Fruit fly (Drosophila melanogaster) whole organism, wandering third instar larva: ENCODE measurements around the gene RpS15Aa.
A peak's percentile ranks its signal among the peaks of the same experiment; 100 is the strongest.

Experiments
- Abd-B ChIP-seq: fragments of >200 bp; optimal IDR thresholded peaks from 2 replicates; lab custom pipeline; 2017; ENCODE audit warnings: missing biosample characterization, missing genetic modification characterization
- CG32264 ChIP-seq: fragments of 200-800 bp; sonication (Bioruptor generic); optimal IDR thresholded peaks from 2 replicates; lab custom pipeline; 2016; ENCODE audit warnings: missing biosample characterization, missing genetic modification characterization
- CG9705 ChIP-seq: fragments of 200-800 bp; sonication (Bioruptor generic); optimal IDR thresholded peaks from 2 replicates; lab custom pipeline; 2018; ENCODE audit warnings: missing biosample characterization, mild to moderate bottlenecking, missing genetic modification characterization
- CrebA ChIP-seq: fragments of 200-800 bp; sonication (Bioruptor generic); optimal IDR thresholded peaks from 2 replicates; lab custom pipeline; 2016; ENCODE audit warnings: missing biosample characterization, mild to moderate bottlenecking, missing genetic modification characterization, borderline replicate concordance
- Dfd ChIP-seq: fragments of >200 bp; optimal IDR thresholded peaks from 2 replicates; lab custom pipeline; 2017; ENCODE audit warnings: missing biosample characterization, missing genetic modification characterization
- Dif ChIP-seq: fragments of 200-275, 200-300 bp; sonication (Bioruptor generic); optimal IDR thresholded peaks from 2 replicates; lab custom pipeline; 2018; ENCODE audit warnings: missing biosample characterization, missing genetic modification characterization; ENCODE audit not compliant: partially characterized antibody
- GATAd ChIP-seq: sonication (Bioruptor generic); optimal IDR thresholded peaks from 2 replicates; lab custom pipeline; 2016; ENCODE audit warnings: missing biosample characterization, missing genetic modification characterization
- HLH106 ChIP-seq: fragments of 200-800 bp; optimal IDR thresholded peaks from 3 replicates; lab custom pipeline; 2019; ENCODE audit warnings: missing biosample characterization, mild to moderate bottlenecking, missing genetic modification characterization, moderate library complexity
- Hnf4 ChIP-seq: fragments of 200-800 bp; sonication (Bioruptor generic); optimal IDR thresholded peaks from 2 replicates; lab custom pipeline; 2016; ENCODE audit warnings: missing biosample characterization, mild to moderate bottlenecking, missing genetic modification characterization
- Hr78 ChIP-seq: fragments of >200 bp; optimal IDR thresholded peaks from 2 replicates; lab custom pipeline; 2017; ENCODE audit warnings: missing biosample characterization, missing genetic modification characterization
- Hr83 ChIP-seq: fragments of 200-300 bp; sonication (Bioruptor generic); optimal IDR thresholded peaks from 2 replicates; lab custom pipeline; 2016; ENCODE audit warnings: missing biosample characterization, mild to moderate bottlenecking, missing genetic modification characterization, moderate library complexity; ENCODE audit not compliant: poor library complexity, severe bottlenecking
- Jra ChIP-seq: sonication (Bioruptor generic); optimal IDR thresholded peaks from 2 replicates; lab custom pipeline; 2016; ENCODE audit warnings: missing biosample characterization, missing genetic modification characterization
- Mio ChIP-seq: sonication (Bioruptor generic); optimal IDR thresholded peaks from 2 replicates; lab custom pipeline; 2016; ENCODE audit warnings: missing biosample characterization, missing genetic modification characterization
- Myc ChIP-seq: fragments of >200 bp; optimal IDR thresholded peaks from 2 replicates; lab custom pipeline; 2017
- N ChIP-seq: fragments of >200 bp; optimal IDR thresholded peaks from 2 replicates; lab custom pipeline; 2018; ENCODE audit warnings: missing biosample characterization, missing external identifiers, missing genetic modification characterization
- OdsH ChIP-seq: fragments of 200-800 bp; sonication (Bioruptor generic); optimal IDR thresholded peaks from 2 replicates; lab custom pipeline; 2016; ENCODE audit warnings: missing biosample characterization, mild to moderate bottlenecking, missing genetic modification characterization
- Rel ChIP-seq, 2 experiments: fragments of 200-800 bp; sonication (Bioruptor generic) in 1 of 2; optimal IDR thresholded peaks; 2 replicates in 1 of 2; 3 replicates in 1 of 2; lab custom pipeline; 2016 to 2019; ENCODE audit warnings: mild to moderate bottlenecking in 2 of 2, missing biosample characterization in 2 of 2, missing genetic modification characterization in 2 of 2, moderate library complexity in 1 of 2
- Sp1 ChIP-seq: fragments of 200-800 bp; sonication (Bioruptor generic); optimal IDR thresholded peaks from 3 replicates; lab custom pipeline; 2019; ENCODE audit warnings: missing biosample characterization, mild to moderate bottlenecking, missing genetic modification characterization, moderate library complexity
- Vsx2 ChIP-seq: fragments of 200-300, 225-300 bp; sonication (Bioruptor generic); optimal IDR thresholded peaks from 2 replicates; lab custom pipeline; 2018; ENCODE audit warnings: missing biosample characterization, missing genetic modification characterization; ENCODE audit not compliant: partially characterized antibody
- br ChIP-seq: fragments of 200-800 bp; sonication (Bioruptor generic); optimal IDR thresholded peaks from 2 replicates; lab custom pipeline; 2016; ENCODE audit warnings: missing biosample characterization, missing genetic modification characterization
- brk ChIP-seq: fragments of 200-800 bp; sonication (Bioruptor generic); optimal IDR thresholded peaks from 2 replicates; lab custom pipeline; 2016; ENCODE audit warnings: missing biosample characterization, mild to moderate bottlenecking, missing genetic modification characterization
- dl ChIP-seq, 2 experiments: fragments of 175-275, 200-275 bp in 1 of 2; fragments of 200-275 bp in 1 of 2; sonication (Bioruptor generic); optimal IDR thresholded peaks; lab custom pipeline; 2018; ENCODE audit warnings: mild to moderate bottlenecking in 2 of 2, missing biosample characterization in 2 of 2, missing genetic modification characterization in 2 of 2, moderate library complexity in 2 of 2; ENCODE audit not compliant: partially characterized antibody in 2 of 2, insufficient read depth in 1 of 2
- dmrt93B ChIP-seq: fragments of 200-800 bp; sonication (Bioruptor generic); optimal IDR thresholded peaks from 2 replicates; lab custom pipeline; 2018; ENCODE audit warnings: missing biosample characterization, mild to moderate bottlenecking, missing genetic modification characterization
- dsf ChIP-seq: sonication (Bioruptor generic); optimal IDR thresholded peaks from 2 replicates; lab custom pipeline; 2016; ENCODE audit warnings: missing biosample characterization, missing genetic modification characterization, borderline replicate concordance
- ey ChIP-seq: fragments of 200-800 bp; sonication (Bioruptor generic); optimal IDR thresholded peaks from 2 replicates; lab custom pipeline; 2016; ENCODE audit warnings: missing biosample characterization, missing genetic modification characterization
- foxo ChIP-seq, 2 experiments: fragments of 200-800 bp; sonication (Bioruptor generic); optimal IDR thresholded peaks; 2 replicates in 1 of 2; 3 replicates in 1 of 2; lab custom pipeline; 2016 to 2017; ENCODE audit warnings: missing biosample characterization in 2 of 2, missing genetic modification characterization in 2 of 2
- fru ChIP-seq: fragments of 200-800 bp; sonication (Bioruptor generic); optimal IDR thresholded peaks from 3 replicates; lab custom pipeline; 2016; ENCODE audit warnings: missing biosample characterization, mild to moderate bottlenecking, missing genetic modification characterization
- h ChIP-seq: fragments of 200-800 bp; sonication (Bioruptor generic); optimal IDR thresholded peaks from 3 replicates; lab custom pipeline; 2016; ENCODE audit warnings: missing biosample characterization, mild to moderate bottlenecking, missing genetic modification characterization
- jim ChIP-seq: fragments of 175-275, 200-325 bp; sonication (Bioruptor generic); optimal IDR thresholded peaks from 2 replicates; lab custom pipeline; 2016; ENCODE audit warnings: missing biosample characterization, mild to moderate bottlenecking, missing genetic modification characterization
- lola ChIP-seq: fragments of >200 bp; optimal IDR thresholded peaks from 2 replicates; lab custom pipeline; 2017; ENCODE audit warnings: missing biosample characterization, missing genetic modification characterization
- pan ChIP-seq: fragments of >200 bp; optimal IDR thresholded peaks from 2 replicates; lab custom pipeline; 2017
- psq ChIP-seq: fragments of 200-800 bp; sonication (Bioruptor generic); optimal IDR thresholded peaks from 3 replicates; lab custom pipeline; 2017; ENCODE audit warnings: missing biosample characterization, mild to moderate bottlenecking, missing genetic modification characterization, moderate library complexity
- rgr ChIP-seq: fragments of 200-800 bp; sonication (Bioruptor generic); optimal IDR thresholded peaks from 3 replicates; lab custom pipeline; 2016; ENCODE audit warnings: missing biosample characterization, mild to moderate bottlenecking, missing genetic modification characterization
- sage ChIP-seq: fragments of 200-800 bp; sonication (Bioruptor generic); optimal IDR thresholded peaks from 2 replicates; lab custom pipeline; 2016; ENCODE audit warnings: missing biosample characterization, mild to moderate bottlenecking, missing genetic modification characterization
- sv ChIP-seq: fragments of 200-800 bp; sonication (Bioruptor generic); optimal IDR thresholded peaks from 3 replicates; lab custom pipeline; 2016; ENCODE audit warnings: missing biosample characterization, missing genetic modification characterization
- tai ChIP-seq: sonication (Bioruptor generic); optimal IDR thresholded peaks from 2 replicates; lab custom pipeline; 2016; ENCODE audit warnings: missing biosample characterization, missing genetic modification characterization
- usp ChIP-seq: fragments of >200 bp; optimal IDR thresholded peaks from 2 replicates; lab custom pipeline; 2017; ENCODE audit warnings: missing biosample characterization, missing genetic modification characterization
- woc ChIP-seq: sonication (Bioruptor generic); optimal IDR thresholded peaks from 2 replicates; lab custom pipeline; 2016; ENCODE audit warnings: missing biosample characterization, mild to moderate bottlenecking, missing genetic modification characterization

RpS15Aa gene

dm6 chrX:13332702-13333243 lies 4.7 kb downstream of the RpS15Aa start:
- TF ChIP-seq pan (lab: Kevin White, UChicago) (no peak), OdsH (GFP tag; lab: Kevin White, UChicago) (peak; percentile 34), fru (GFP tag; lab: Kevin White, UChicago) (peak; percentile 63), rgr (GFP tag; lab: Kevin White, UChicago) (peak; percentile 5), sage (GFP tag; lab: Kevin White, UChicago) (no peak), GATAd (GFP tag; lab: Kevin White, UChicago) (no peak), Dfd (GFP tag; lab: Kevin White, UChicago) (no peak), CG9705 (GFP tag; lab: Kevin White, UChicago) (no peak), psq (no peak), usp (GFP tag; lab: Kevin White, UChicago) (no peak), Myc (lab: Kevin White, UChicago) (no peak), br (GFP tag; lab: Kevin White, UChicago) (peak; percentile 37), tai (no peak), dsf (GFP tag; lab: Kevin White, UChicago) (no peak), dl (GFP tag; optimal IDR thresholded peaks at IDR 0.05; lab: Kevin White, UChicago; ENCODE audit: insufficient read depth in 1 of 2, partially characterized antibody in 2 of 2) (no peak), jim (no peak), brk (no peak), sv (GFP tag; lab: Kevin White, UChicago) (no peak), woc (peak; percentile 74), ey (GFP tag; lab: Kevin White, UChicago) (peak; percentile 27), Hnf4 (no peak), CrebA (no peak), N (no peak), lola (GFP tag; lab: Kevin White, UChicago) (no peak), Hr78 (GFP tag; lab: Kevin White, UChicago) (no peak), Sp1 (GFP tag; lab: Kevin White, UChicago) (peak; percentile 25), HLH106 (tag; lab: Kevin White, UChicago) (peak; percentile 41), Vsx2 (GFP tag; lab: Kevin White, UChicago) (no peak), h (GFP tag; lab: Kevin White, UChicago) (peak; percentile 41), dmrt93B (GFP tag; lab: Kevin White, UChicago) (no peak), Jra (no peak), Abd-B (GFP tag; lab: Kevin White, UChicago) (no peak), CG32264 (GFP tag; lab: Kevin White, UChicago) (no peak), Rel (GFP tag; optimal IDR thresholded peaks at IDR 0.05; lab: Kevin White, UChicago) (no peak), Rel (tag; optimal IDR thresholded peaks at IDR 0.05; lab: Kevin White, UChicago) (no peak), foxo (GFP tag; optimal IDR thresholded peaks at IDR 0.05; lab: Kevin White, UChicago) (peak in 1 of 2 experiments; percentile 46), Hr83 (GFP tag; lab: Kevin White, UChicago) (no peak), Dif (GFP tag; lab: Kevin White, UChicago) (no peak), Mio (GFP tag; lab: Kevin White, UChicago) (no peak)

DNA sequence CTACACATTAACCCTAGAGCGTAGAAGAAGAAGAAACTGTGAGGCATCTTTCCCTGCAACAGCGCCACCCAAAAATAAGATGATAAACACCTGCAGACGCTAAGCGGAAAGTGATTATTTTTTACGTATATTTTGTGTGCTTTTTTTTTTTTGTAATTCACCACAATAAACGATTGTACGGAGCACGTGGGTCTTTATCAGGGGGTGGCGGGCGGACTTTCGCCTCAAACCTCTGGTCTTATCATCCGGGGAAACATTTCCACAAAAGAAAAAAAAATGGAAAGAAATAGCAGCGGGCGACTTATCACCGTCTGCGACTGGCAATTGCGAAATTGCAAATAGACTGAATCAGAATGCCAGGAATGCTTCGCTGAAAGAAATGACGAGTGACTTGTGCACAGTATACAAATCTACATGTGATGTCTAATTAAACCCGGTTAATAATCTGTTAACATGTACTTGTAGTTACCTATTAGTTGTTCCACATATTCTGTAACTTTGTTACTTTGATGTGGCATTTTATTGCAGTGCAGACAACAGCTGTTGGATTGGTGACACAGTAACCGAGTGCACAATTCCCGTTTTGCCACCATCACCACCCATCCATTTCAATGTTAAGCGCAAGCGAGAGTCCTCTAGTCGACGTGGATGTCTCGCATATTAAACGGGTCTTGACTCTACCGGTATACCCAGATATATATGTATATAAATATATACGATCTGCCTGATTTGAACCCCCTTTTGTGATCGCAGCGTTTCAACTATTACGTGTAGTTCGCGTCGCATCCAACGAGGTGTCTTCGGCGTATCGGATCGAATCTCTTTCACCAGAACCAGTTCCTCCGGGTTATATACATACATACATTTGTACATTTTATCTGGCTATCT lies 5.4 kb downstream of the RpS15Aa start:
- peak; percentile 51 for TF ChIP-seq sage (GFP tag; lab: Kevin White, UChicago)
- TF ChIP-seq woc = peak; percentile 49
- no peak for TF ChIP-seq dsf (GFP tag; lab: Kevin White, UChicago)
- peak; percentile 89 for TF ChIP-seq br (GFP tag; lab: Kevin White, UChicago)
- TF ChIP-seq Abd-B (GFP tag; lab: Kevin White, UChicago) = no peak
- no peak for TF ChIP-seq sv (GFP tag; lab: Kevin White, UChicago)
- TF ChIP-seq h (GFP tag; lab: Kevin White, UChicago) = peak; percentile 92
- no peak for TF ChIP-seq GATAd (GFP tag; lab: Kevin White, UChicago)
- no peak for TF ChIP-seq lola (GFP tag; lab: Kevin White, UChicago)
- no peak for TF ChIP-seq usp (GFP tag; lab: Kevin White, UChicago)
- TF ChIP-seq jim = no peak
- TF ChIP-seq dmrt93B (GFP tag; lab: Kevin White, UChicago) = peak; percentile 68
- TF ChIP-seq N = no peak
- TF ChIP-seq ey (GFP tag; lab: Kevin White, UChicago) = peak; percentile 88
- TF ChIP-seq Vsx2 (GFP tag; lab: Kevin White, UChicago) = no peak
- peak; percentile 45 for TF ChIP-seq tai
- TF ChIP-seq Hr83 (GFP tag; lab: Kevin White, UChicago) = no peak
- TF ChIP-seq Dif (GFP tag; lab: Kevin White, UChicago) = peak; percentile 4
- TF ChIP-seq Mio (GFP tag; lab: Kevin White, UChicago) = peak; percentile 18
- TF ChIP-seq Hr78 (GFP tag; lab: Kevin White, UChicago) = no peak
- TF ChIP-seq rgr (GFP tag; lab: Kevin White, UChicago) = peak; percentile 93
- peak; percentile 80 for TF ChIP-seq Hnf4
- peak; percentile 72 for TF ChIP-seq Sp1 (GFP tag; lab: Kevin White, UChicago)
- peak; percentile 79 for TF ChIP-seq psq
- TF ChIP-seq fru (GFP tag; lab: Kevin White, UChicago) = peak; percentile 91
- TF ChIP-seq pan (lab: Kevin White, UChicago) = no peak
- TF ChIP-seq Rel (GFP tag; optimal IDR thresholded peaks at IDR 0.05; lab: Kevin White, UChicago) = no peak
- peak; percentile 90 for TF ChIP-seq Rel (tag; optimal IDR thresholded peaks at IDR 0.05; lab: Kevin White, UChicago)
- peak; percentile 78 to 92 for TF ChIP-seq foxo (GFP tag; optimal IDR thresholded peaks at IDR 0.05; lab: Kevin White, UChicago)
- peak; percentile 73 for TF ChIP-seq CG32264 (GFP tag; lab: Kevin White, UChicago)
- TF ChIP-seq dl (GFP tag; optimal IDR thresholded peaks at IDR 0.05; lab: Kevin White, UChicago; ENCODE audit: insufficient read depth in 1 of 2, partially characterized antibody in 2 of 2) = no peak
- TF ChIP-seq Dfd (GFP tag; lab: Kevin White, UChicago) = no peak
- TF ChIP-seq CrebA = peak; percentile 85
- peak; percentile 66 for TF ChIP-seq HLH106 (tag; lab: Kevin White, UChicago)
- TF ChIP-seq CG9705 (GFP tag; lab: Kevin White, UChicago) = no peak
- peak; percentile 61 for TF ChIP-seq Jra
- TF ChIP-seq Myc (lab: Kevin White, UChicago) = no peak
- peak; percentile 52 for TF ChIP-seq brk
